Worm (Caenorhabditis elegans): ENCODE results near the gene gpx-6.
A peak's percentile ranks its signal among the peaks of the same experiment; 100 is the strongest.

gpx-6 gene

DNA sequence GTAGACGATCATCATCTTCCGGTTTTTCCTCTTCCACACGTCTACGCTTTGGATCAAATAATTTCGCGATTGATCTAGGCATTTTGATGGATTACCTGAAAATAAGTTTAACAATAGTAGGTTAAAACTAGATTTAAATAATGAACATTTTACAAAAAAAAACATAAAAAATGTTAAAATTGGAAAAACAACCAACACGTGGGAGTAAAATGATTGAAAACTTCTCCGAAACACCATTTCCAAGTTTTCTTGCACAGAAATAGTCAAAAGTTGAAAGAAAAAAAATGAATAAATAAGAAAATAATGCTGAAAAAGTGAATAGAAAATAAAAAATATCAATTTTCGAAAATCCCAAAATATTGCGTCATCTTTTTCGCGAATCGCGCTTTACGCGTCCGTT, 10.3 kb upstream of the gpx-6 start, which contains the start of gene C07G1.7:
C07G1.7 (minus strand) TSS at position 101 of the 400 bp plus-strand sequence.
- no peak for TF ChIP-seq Y116A8C.19 (tag; optimal IDR thresholded peaks at IDR 0.05; ENCODE audit: borderline replicate concordance)
- no peak for TF ChIP-seq nhr-85 (tag)
- TF ChIP-seq dsc-1 (tag; optimal IDR thresholded peaks at IDR 0.05): no peak
- no peak for TF ChIP-seq ceh-8 (GFP tag; optimal IDR thresholded peaks at IDR 0.05)
- TF ChIP-seq swsn-7 (tag; optimal IDR thresholded peaks at IDR 0.05): no peak
- TF ChIP-seq nhr-237 (tag; optimal IDR thresholded peaks at IDR 0.05): no peak
- TF ChIP-seq fkh-10 (GFP tag; optimal IDR thresholded peaks at IDR 0.05): no peak
- TF ChIP-seq ceh-82 (tag; optimal IDR thresholded peaks at IDR 0.05): no peak
- no peak for TF ChIP-seq elt-2 (tag; optimal IDR thresholded peaks at IDR 0.05)
- TF ChIP-seq hlh-4 (tag; optimal IDR thresholded peaks at IDR 0.05): no peak
- TF ChIP-seq sptf-1 (tag; optimal IDR thresholded peaks at IDR 0.05): no peak
- TF ChIP-seq nhr-76 (tag; optimal IDR thresholded peaks at IDR 0.05): no peak
- no peak for TF ChIP-seq nhr-71 (tag; optimal IDR thresholded peaks at IDR 0.05)
- TF ChIP-seq mab-9 (GFP tag; IDR thresholded peaks at IDR 0.05): no peak
- no peak for TF ChIP-seq fos-1 (tag; optimal IDR thresholded peaks at IDR 0.05)
- TF ChIP-seq ama-1 (optimal IDR thresholded peaks at IDR 0.05): no peak

DNA sequence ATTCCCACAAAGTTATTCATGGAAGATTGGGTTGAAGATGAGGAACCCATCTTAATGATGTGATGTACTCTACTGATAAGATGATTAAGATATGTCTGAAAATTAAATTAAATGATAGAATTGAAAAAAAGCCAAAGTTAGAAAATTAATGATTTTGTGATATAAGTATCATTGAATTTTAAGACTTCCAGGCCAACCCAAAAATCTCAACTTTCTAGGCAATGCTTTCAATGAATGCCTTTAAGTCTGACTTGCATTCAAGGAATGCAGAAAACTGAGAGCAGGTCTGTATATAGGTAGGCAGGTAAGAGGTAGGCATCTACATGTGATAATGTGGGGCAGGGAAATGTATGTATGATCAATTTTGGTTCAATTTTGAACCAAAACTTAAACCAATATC, 2.0 kb upstream of the gpx-6 start, which contains the start of gene ocr-2:
ocr-2 (minus strand) TSS at position 101 of the 400 bp plus-strand sequence.
- TF ChIP-seq sox-4 (tag; optimal IDR thresholded peaks at IDR 0.05): no peak
- no peak for TF ChIP-seq egl-13 (tag; optimal IDR thresholded peaks at IDR 0.05)
- no peak for TF ChIP-seq nhr-71 (tag; optimal IDR thresholded peaks at IDR 0.05)
- no peak for TF ChIP-seq nhr-237 (tag; optimal IDR thresholded peaks at IDR 0.05)
- no peak for TF ChIP-seq egl-27 (tag; optimal IDR thresholded peaks at IDR 0.05)
- TF ChIP-seq nhr-11 (tag; optimal IDR thresholded peaks at IDR 0.05): no peak
- no peak for TF ChIP-seq vab-15 (tag; optimal IDR thresholded peaks at IDR 0.05)
- no peak for TF ChIP-seq snpc-4 (tag; optimal IDR thresholded peaks at IDR 0.05)
- no peak for TF ChIP-seq elt-2 (tag; optimal IDR thresholded peaks at IDR 0.05)
- no peak for TF ChIP-seq nhr-20 (tag; optimal IDR thresholded peaks at IDR 0.05)
- TF ChIP-seq blmp-1 (tag; optimal IDR thresholded peaks at IDR 0.05): no peak
- no peak for TF ChIP-seq ztf-11 (tag; optimal IDR thresholded peaks at IDR 0.05)
- no peak for TF ChIP-seq aly-2 (tag; optimal IDR thresholded peaks at IDR 0.05)
- TF ChIP-seq lin-39 (tag; optimal IDR thresholded peaks at IDR 0.05): no peak

DNA sequence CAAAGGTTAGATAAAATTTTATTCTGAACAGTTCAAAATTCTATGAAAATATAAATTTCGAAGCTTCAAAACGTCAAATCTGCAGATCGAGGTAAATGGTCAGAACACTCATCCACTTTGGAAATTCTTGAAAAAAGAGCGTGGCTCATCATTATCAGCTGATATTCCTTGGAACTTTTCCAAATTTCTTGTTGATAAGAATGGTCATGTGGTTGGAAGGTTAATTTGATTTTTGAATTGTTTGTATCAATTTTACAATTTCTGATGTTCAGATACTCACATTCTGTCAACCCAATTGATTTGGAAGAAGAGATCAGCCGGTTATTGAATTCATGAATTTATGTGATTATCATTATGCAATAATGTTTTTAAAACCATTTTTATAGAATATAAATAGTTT, 1.1 kb downstream of the gpx-6 start:
- TF ChIP-seq elt-2 (tag; optimal IDR thresholded peaks at IDR 0.05) (peak; percentile 59), unc-98 (GFP tag; IDR thresholded peaks at IDR 0.05) (no peak)

DNA sequence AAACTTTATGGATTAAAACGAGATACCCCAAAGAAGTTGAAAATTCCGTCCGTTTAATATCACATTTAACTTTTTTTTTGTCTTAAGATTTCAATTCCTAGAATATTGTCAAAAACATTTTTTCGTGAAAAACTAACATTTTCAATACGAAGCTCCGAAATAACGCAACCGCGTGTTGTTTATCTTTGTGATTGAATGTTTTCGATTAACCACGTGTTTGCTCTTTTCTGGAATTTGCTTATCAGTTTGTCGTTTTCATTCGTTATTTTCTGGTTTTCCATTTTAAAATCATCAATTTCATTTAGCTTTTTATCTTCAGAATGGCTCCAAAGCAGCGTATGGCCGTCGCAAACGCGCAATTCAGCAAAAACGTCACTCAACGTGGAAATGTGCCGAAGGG, 3.4 kb downstream of the gpx-6 start, which contains the start of gene serp-1.2:
serp-1.2 (plus strand) TSS at position 318 of the 400 bp plus-strand sequence.
- TF ChIP-seq mdl-1 (tag; optimal IDR thresholded peaks at IDR 0.05) (peak in 1 of 2 experiments; percentile 39), C16A3.4 (tag; optimal IDR thresholded peaks at IDR 0.05) (no peak), dpl-1 (GFP tag; optimal IDR thresholded peaks at IDR 0.05) (peak in 1 of 3 experiments; percentile 11), lsy-2 (tag; optimal IDR thresholded peaks at IDR 0.05) (peak in 1 of 2 experiments; percentile 37), efl-1 (optimal IDR thresholded peaks at IDR 0.05) (peak in 1 of 2 experiments; percentile 9), efl-1 (GFP tag; optimal IDR thresholded peaks at IDR 0.05 in 1 of 2) (no peak), nhr-19 (GFP tag; conservative IDR thresholded peaks at IDR 0.05) (no peak), lin-35 (GFP tag; optimal IDR thresholded peaks at IDR 0.05) (peak in 1 of 2 experiments; percentile 31), nhr-20 (tag; optimal IDR thresholded peaks at IDR 0.05) (peak; percentile 40), ceh-8 (GFP tag; optimal IDR thresholded peaks at IDR 0.05) (no peak), ztf-4 (tag; optimal IDR thresholded peaks at IDR 0.05) (no peak), lin-39 (tag; optimal IDR thresholded peaks at IDR 0.05) (no peak), zip-4 (GFP tag; optimal IDR thresholded peaks at IDR 0.05) (no peak), aha-1 (tag; optimal IDR thresholded peaks at IDR 0.05) (no peak), nhr-71 (tag; optimal IDR thresholded peaks at IDR 0.05) (peak; percentile 36), lin-14 (GFP tag; optimal IDR thresholded peaks at IDR 0.05) (peak; percentile 31), elt-2 (tag; optimal IDR thresholded peaks at IDR 0.05) (peak; percentile 58), mep-1 (tag; optimal IDR thresholded peaks at IDR 0.05) (peak; percentile 14)
